Worm (Caenorhabditis elegans): ENCODE data around the gene pola-1.
"Not testable (repeated sequence)": the region's sequence is repeated elsewhere in the genome, so short reads cannot be mapped to it uniquely, and the experiment has no call there.

pola-1 gene

ce11 chrIII:11123844-11124243 lies 18.4 kb upstream of the pola-1 start:
- TF ChIP-seq daf-12 (tag; optimal IDR thresholded peaks at IDR 0.05) = no peak
- TF ChIP-seq fkh-2 (tag; optimal IDR thresholded peaks at IDR 0.05) = no peak
- TF ChIP-seq snpc-4 (tag; optimal IDR thresholded peaks at IDR 0.05) = peak; percentile 44

ce11 chrIII:11127528-11127927 lies 14.7 kb upstream of the pola-1 start, which contains the start of gene Y48A6C.8:
TSS of gene Y48A6C.8 (minus strand) at chrIII:11127628.
- no peak for TF ChIP-seq snpc-4 (tag; optimal IDR thresholded peaks at IDR 0.05)
- TF ChIP-seq elt-3 (tag; optimal IDR thresholded peaks at IDR 0.05) = no peak
- TF ChIP-seq egl-27 (tag; optimal IDR thresholded peaks at IDR 0.05) = no peak
- no peak for TF ChIP-seq R02D3.7 (tag; optimal IDR thresholded peaks at IDR 0.05)
- no peak for TF ChIP-seq eor-1 (tag; optimal IDR thresholded peaks at IDR 0.05)
- no peak for TF ChIP-seq ama-1 (optimal IDR thresholded peaks at IDR 0.05)
- no peak for TF ChIP-seq unc-39 (tag; optimal IDR thresholded peaks at IDR 0.05)
- no peak for TF ChIP-seq pha-4 (tag; optimal IDR thresholded peaks at IDR 0.05)
- TF ChIP-seq fos-1 (tag; optimal IDR thresholded peaks at IDR 0.05) = no peak
- TF ChIP-seq zag-1 (tag; optimal IDR thresholded peaks at IDR 0.05) = no peak
- no peak for TF ChIP-seq nhr-12 (tag; optimal IDR thresholded peaks at IDR 0.05)
- no peak for TF ChIP-seq daf-12 (tag; optimal IDR thresholded peaks at IDR 0.05)
- no peak for TF ChIP-seq pqm-1 (tag; optimal IDR thresholded peaks at IDR 0.05)
- no peak for TF ChIP-seq skn-1 (tag; optimal IDR thresholded peaks at IDR 0.05)
- TF ChIP-seq fkh-10 (GFP tag; optimal IDR thresholded peaks at IDR 0.05) = no peak
- no peak for TF ChIP-seq nhr-43 (tag; optimal IDR thresholded peaks at IDR 0.05; ENCODE audit: poor library complexity, severe bottlenecking)
- no peak for TF ChIP-seq ztf-11 (tag; optimal IDR thresholded peaks at IDR 0.05)
- TF ChIP-seq ceh-82 (tag; optimal IDR thresholded peaks at IDR 0.05) = no peak
- no peak for TF ChIP-seq hmg-11 (tag; optimal IDR thresholded peaks at IDR 0.05)

- TF ChIP-seq nhr-11 (tag; optimal IDR thresholded peaks at IDR 0.05) (no peak), nfya-1 (tag; optimal IDR thresholded peaks at IDR 0.05; ENCODE audit: insufficient read depth) (peak; percentile 7), ceh-28 (tag; optimal IDR thresholded peaks at IDR 0.05) (peak; percentile 44)
Observed at ce11 chrIII:11129363-11129762, 12.9 kb upstream of the pola-1 start.

- TF ChIP-seq unc-62 (GFP tag; optimal IDR thresholded peaks at IDR 0.05); ceh-82 (tag; optimal IDR thresholded peaks at IDR 0.05); ceh-9 (tag; optimal IDR thresholded peaks at IDR 0.05): not testable (repeated sequence)
Observed at ce11 chrIII:11131475-11131874, 10.8 kb upstream of the pola-1 start, which contains the start of gene pha-1. TSS of gene pha-1 (plus strand) at chrIII:11131775.

- TF ChIP-seq elt-2 (tag; optimal IDR thresholded peaks at IDR 0.05) (peak; percentile 47), hmg-11 (tag; optimal IDR thresholded peaks at IDR 0.05) (peak; percentile 4), lin-15B (tag; optimal IDR thresholded peaks at IDR 0.05) (peak; percentile 60), nfya-1 (tag; optimal IDR thresholded peaks at IDR 0.05; ENCODE audit: insufficient read depth) (peak; percentile 59), skn-1 (tag; optimal IDR thresholded peaks at IDR 0.05) (no peak), lin-39 (tag; optimal IDR thresholded peaks at IDR 0.05) (peak; percentile 55), ceh-82 (tag; optimal IDR thresholded peaks at IDR 0.05) (no peak), pqm-1 (tag; optimal IDR thresholded peaks at IDR 0.05) (peak; percentile 46), pha-4 (tag; optimal IDR thresholded peaks at IDR 0.05) (peak; percentile 41)
Observed at ce11 chrIII:11138922-11139321, 3.3 kb upstream of the pola-1 start, which contains the start of gene fbxa-128. TSS of gene fbxa-128 (minus strand) at chrIII:11139113.

- no peak for TF ChIP-seq unc-39 (tag; optimal IDR thresholded peaks at IDR 0.05)
- no peak for TF ChIP-seq sea-2 (GFP tag; optimal IDR thresholded peaks at IDR 0.05)
- TF ChIP-seq hmg-11 (tag; optimal IDR thresholded peaks at IDR 0.05) = no peak
Observed at ce11 chrIII:11142908-11143307, 660 bp downstream of the pola-1 start.

ce11 chrIII:11149254-11149876 lies 7.1 kb downstream of the pola-1 start:
- TF ChIP-seq jun-1 (tag; optimal IDR thresholded peaks at IDR 0.05) = no peak
- no peak for TF ChIP-seq nhr-237 (tag; optimal IDR thresholded peaks at IDR 0.05)
- no peak for TF ChIP-seq nhr-11 (tag; optimal IDR thresholded peaks at IDR 0.05)
- no peak for TF ChIP-seq snpc-4 (tag; optimal IDR thresholded peaks at IDR 0.05)
- no peak for TF ChIP-seq fos-1 (tag; optimal IDR thresholded peaks at IDR 0.05)
- TF ChIP-seq elt-3 (tag; optimal IDR thresholded peaks at IDR 0.05) = no peak
- TF ChIP-seq fkh-2 (tag; optimal IDR thresholded peaks at IDR 0.05) = no peak
- no peak for TF ChIP-seq nhr-67 (tag; optimal IDR thresholded peaks at IDR 0.05)
- no peak for TF ChIP-seq nhr-12 (tag; optimal IDR thresholded peaks at IDR 0.05)
- no peak for TF ChIP-seq nhr-25 (tag; optimal IDR thresholded peaks at IDR 0.05)
- no peak for TF ChIP-seq nhr-28 (tag; optimal IDR thresholded peaks at IDR 0.05)
- TF ChIP-seq nhr-23 (tag; optimal IDR thresholded peaks at IDR 0.05) = no peak
- TF ChIP-seq hmg-11 (tag; optimal IDR thresholded peaks at IDR 0.05) = no peak
- TF ChIP-seq ceh-9 (tag; optimal IDR thresholded peaks at IDR 0.05) = no peak
- no peak for TF ChIP-seq ama-1 (optimal IDR thresholded peaks at IDR 0.05)
- TF ChIP-seq sea-2 (GFP tag; optimal IDR thresholded peaks at IDR 0.05) = no peak
- TF ChIP-seq pha-4 (tag; optimal IDR thresholded peaks at IDR 0.05) = no peak

All from whole organism, L3 larva.